Fruit fly (Drosophila melanogaster): ENCODE data around the gene CG8661.

The CG8661 gene

DNA sequence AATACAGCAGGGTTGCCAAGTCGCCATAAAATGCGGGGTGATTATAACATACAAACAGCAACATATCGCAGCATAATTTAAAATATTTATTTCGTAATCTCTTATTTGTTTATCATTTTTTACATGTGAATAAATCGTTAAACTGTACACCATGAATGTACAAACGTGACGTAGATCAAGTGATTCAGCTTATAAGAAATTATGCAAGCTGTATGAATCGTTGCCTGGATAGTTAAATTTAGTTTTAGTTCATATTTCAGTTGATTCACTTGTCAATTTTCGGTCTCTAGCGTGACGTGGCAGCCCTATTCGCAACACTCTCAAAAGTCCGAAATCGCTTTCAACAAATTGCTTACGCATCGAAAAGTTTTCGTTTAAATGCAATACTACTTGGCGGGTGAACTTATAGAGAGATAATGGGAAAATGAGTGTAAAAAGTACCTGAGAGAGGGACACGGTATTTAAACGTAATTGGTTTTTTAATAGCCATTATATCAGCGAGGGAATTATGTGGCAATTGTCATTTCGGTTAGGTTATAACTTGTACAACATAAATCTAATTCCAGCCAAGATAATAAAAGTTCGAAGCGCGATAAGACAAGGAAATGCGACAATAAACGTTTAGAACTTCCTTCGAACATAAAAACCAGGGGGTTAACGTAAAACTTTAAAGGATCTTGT, 7.9 kb upstream of the CG8661 start (continued):
- TF ChIP-seq HLH3B (GFP tag; IDR thresholded peaks at IDR 0.05) (peak; percentile 51; the same call in 1 of the 2 replicates), esg (GFP tag; conservative IDR thresholded peaks at IDR 0.05) (peak; percentile 44), ATbp (GFP tag; optimal IDR thresholded peaks at IDR 0.05) (peak; percentile 58), dm (GFP tag; optimal IDR thresholded peaks at IDR 0.05) (no peak), CG15514 (GFP tag; optimal IDR thresholded peaks at IDR 0.05) (peak; percentile 53), CG13123 (GFP tag; optimal IDR thresholded peaks at IDR 0.05) (peak; percentile 27), CG17612 (GFP tag; IDR thresholded peaks at IDR 0.05) (0 out of 2 replicates have a peak, but pooled peaks have one; percentile 18), HHEX (GFP tag; optimal IDR thresholded peaks at IDR 0.05) (peak; percentile 73), nerfin-1 (tag; optimal IDR thresholded peaks at IDR 0.05) (peak; percentile 60), pb (GFP tag; optimal IDR thresholded peaks at IDR 0.05) (no peak), CG6175 (GFP tag; IDR thresholded peaks at IDR 0.05) (no peak), fu2 (GFP tag; optimal IDR thresholded peaks at IDR 0.05) (peak; percentile 28), bab2 (GFP tag; optimal IDR thresholded peaks at IDR 0.05) (peak; percentile 64), dpn (GFP tag; optimal IDR thresholded peaks at IDR 0.05) (peak; percentile 43 to 48), CG9932 (GFP tag; IDR thresholded peaks at IDR 0.05) (peak; percentile 36; the same call in 1 of the 2 replicates), Dbx (GFP tag; IDR thresholded peaks at IDR 0.05) (peak; percentile 65), Mrtf (GFP tag; IDR thresholded peaks at IDR 0.05) (no peak), Drgx (GFP tag; IDR thresholded peaks at IDR 0.05) (no peak), Sox102F (GFP tag; optimal IDR thresholded peaks at IDR 0.05) (peak; percentile 75), CG16863 (GFP tag; optimal IDR thresholded peaks at IDR 0.05) (peak; percentile 47), CG1233 (GFP tag; optimal IDR thresholded peaks at IDR 0.05) (peak; percentile 60), CG5180 (GFP tag; optimal IDR thresholded peaks at IDR 0.05) (peak; percentile 38), Adf1 (GFP tag; IDR thresholded peaks at IDR 0.05) (no peak; the same call in 1 of the 2 replicates), eyg (GFP tag; optimal IDR thresholded peaks at IDR 0.05) (no peak), CG12744 (GFP tag; optimal IDR thresholded peaks at IDR 0.05) (no peak), run (tag; optimal IDR thresholded peaks at IDR 0.05) (peak; percentile 45), HmgD (GFP tag; optimal IDR thresholded peaks at IDR 0.05) (no peak), CG8765 (GFP tag; IDR thresholded peaks at IDR 0.05) (no peak), bowl (GFP tag; IDR thresholded peaks at IDR 0.05) (no peak), CG15073 (GFP tag; optimal IDR thresholded peaks at IDR 0.05) (no peak), org-1 (GFP tag; optimal IDR thresholded peaks at IDR 0.05) (peak; percentile 66), dati (GFP tag; IDR thresholded peaks at IDR 0.05) (peak; percentile 18; the same call in 1 of the 2 replicates), dimm (GFP tag; IDR thresholded peaks at IDR 0.05) (no peak), vvl (GFP tag; IDR thresholded peaks at IDR 0.05) (peak; percentile 61), E2f1 (GFP tag; IDR thresholded peaks at IDR 0.05) (peak; percentile 42), Rx (GFP tag; IDR thresholded peaks at IDR 0.05) (no peak; the same call in 1 of the 2 replicates), TFAM (GFP tag; optimal IDR thresholded peaks at IDR 0.05) (no peak), Fer2 (tag; optimal IDR thresholded peaks at IDR 0.05) (peak; percentile 28), CG17802 (tag; optimal IDR thresholded peaks at IDR 0.05) (peak; percentile 5), hbn (GFP tag; IDR thresholded peaks at IDR 0.05; ENCODE audit: partially characterized antibody) (no peak), CG10431 (GFP tag; optimal IDR thresholded peaks at IDR 0.05) (no peak), CG12391 (tag; optimal IDR thresholded peaks at IDR 0.05) (peak; percentile 71), gcm (GFP tag; optimal IDR thresholded peaks at IDR 0.05) (peak; percentile 40), ase (GFP tag; IDR thresholded peaks at IDR 0.05) (0 out of 3 replicates have a peak, but pooled peaks have one; percentile 33), CG33213 (GFP tag; optimal IDR thresholded peaks at IDR 0.05) (peak; percentile 12), pnt (GFP tag; optimal IDR thresholded peaks at IDR 0.05) (peak; percentile 32), CG17328 (GFP tag; IDR thresholded peaks at IDR 0.05) (0 out of 2 replicates have a peak, but pooled peaks have one; percentile 44), pan (optimal IDR thresholded peaks at IDR 0.05) (no peak), pan (GFP tag; optimal IDR thresholded peaks at IDR 0.05 in 1 of 2, IDR thresholded peaks at IDR 0.05 in 1 of 2) (peak in 1 of 2 experiments; percentile 47), CG17912 (GFP tag; optimal IDR thresholded peaks at IDR 0.05) (no peak)
